Worm (Caenorhabditis elegans) whole organism, L2 larva: ENCODE results near the gene srh-141.

Source experiments
- ZK546.5 ChIP-seq: sonication (generic microtip); optimal IDR thresholded peaks from 2 replicates; lab custom pipeline; 2017; ENCODE audit warnings: missing biosample characterization, missing genetic modification characterization
- ama-1 ChIP-seq: fragments of 150-350 bp; optimal IDR thresholded peaks from 2 replicates; lab custom pipeline; 2018; ENCODE audit warnings: inconsistent platforms
- egl-27 ChIP-seq: sonication (generic microtip); optimal IDR thresholded peaks from 3 replicates; lab custom pipeline; 2017; ENCODE audit warnings: missing biosample characterization, missing genetic modification reagents, missing genetic modification characterization
- fos-1 ChIP-seq: fragments of 150-350 bp; optimal IDR thresholded peaks from 2 replicates; lab custom pipeline; 2014; ENCODE audit warnings: missing biosample characterization, missing genetic modification characterization
- lin-13 ChIP-seq: fragments of 150-350 bp; optimal IDR thresholded peaks from 2 replicates; lab custom pipeline; 2014; ENCODE audit warnings: missing biosample characterization, missing genetic modification reagents, missing genetic modification characterization
- mab-5 ChIP-seq: fragments of 150-350 bp; optimal IDR thresholded peaks from 2 replicates; lab custom pipeline; 2014; ENCODE audit warnings: missing biosample characterization, missing genetic modification characterization
- nhr-12 ChIP-seq: fragments of 150-350 bp; optimal IDR thresholded peaks from 2 replicates; lab custom pipeline; 2014; ENCODE audit warnings: missing biosample characterization, missing genetic modification characterization
- nhr-129 ChIP-seq: fragments of 150-350 bp; optimal IDR thresholded peaks from 2 replicates; lab custom pipeline; 2014; ENCODE audit warnings: missing biosample characterization, missing genetic modification characterization
- nhr-6 ChIP-seq: fragments of 150-350 bp; optimal IDR thresholded peaks from 2 replicates; lab custom pipeline; 2014; ENCODE audit warnings: missing biosample characterization, missing genetic modification characterization
- unc-62 ChIP-seq: fragments of 150-350 bp; optimal IDR thresholded peaks from 2 replicates; lab custom pipeline; 2014; ENCODE audit warnings: missing biosample characterization, missing genetic modification reagents, missing genetic modification characterization
- zag-1 ChIP-seq: fragments of 150-350 bp; optimal IDR thresholded peaks from 2 replicates; lab custom pipeline; 2014; ENCODE audit warnings: missing biosample characterization, missing genetic modification characterization
- ztf-11 ChIP-seq: sonication (generic microtip); optimal IDR thresholded peaks from 2 replicates; lab custom pipeline; 2017; ENCODE audit warnings: missing biosample characterization, missing genetic modification characterization

DNA sequence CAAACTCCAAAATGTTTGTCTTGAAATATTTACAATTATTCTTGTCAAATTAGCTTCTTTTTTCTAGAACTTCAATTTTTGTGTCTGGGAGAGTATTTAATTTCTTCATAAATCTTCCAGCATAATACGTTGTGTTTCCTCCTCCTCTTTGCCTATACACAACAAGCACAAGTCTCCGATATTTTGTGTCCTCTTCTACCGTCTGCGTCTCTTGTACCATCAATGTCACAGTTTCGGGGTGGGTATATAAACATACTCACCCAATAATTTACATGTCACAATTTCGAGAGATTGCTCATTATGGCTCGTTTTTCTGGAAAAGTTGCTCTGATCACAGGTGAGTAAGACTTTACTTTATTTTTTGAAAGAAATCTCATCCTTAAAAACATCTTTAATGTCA is 6.2 kb upstream of the srh-141 start, which contains the start of gene F26D2.15:
- TF ChIP-seq ZK546.5, result no peak
- TF ChIP-seq unc-62 (GFP tag; lab: Kevin White, UChicago), result no peak
- no peak for TF ChIP-seq lin-13 (GFP tag; lab: Kevin White, UChicago)
- TF ChIP-seq egl-27, result no peak
- TF ChIP-seq fos-1 (tag; lab: Kevin White, UChicago), result no peak
- no peak for TF ChIP-seq zag-1
- no peak for TF ChIP-seq nhr-129 (tag; lab: Kevin White, UChicago)
- no peak for TF ChIP-seq nhr-12 (tag; lab: Kevin White, UChicago)
- TF ChIP-seq ama-1 (lab: Kevin White, UChicago), result no peak
- no peak for TF ChIP-seq ztf-11 (tag; lab: Kevin White, UChicago)
- TF ChIP-seq mab-5, result no peak
- TF ChIP-seq nhr-6 (tag; lab: Kevin White, UChicago), result no peak
